Comparison of ENCODE assay signal across 5 fruit fly cellular contexts in genomic region chr2L:9729618-9730284, dm6.
TF ChIP-seq lines count a peak whose summit lies in the region.

CG13116 (plus strand) TSS chr2L:9729940.

- no peak for TF ChIP-seq CTCF in whole organism, embryonic (GFP tag; optimal IDR thresholded peaks at IDR 0.05; lab: Kevin White, UChicago)

TF ChIP-seq in whole organism, adult, 20 proteins besides CTCF, POLR2A, EP300 and RAD21:
- TF ChIP-seq CG12768 (GFP tag; optimal IDR thresholded peaks at IDR 0.05; lab: Kevin White, UChicago): peak; percentile 12
- TF ChIP-seq pad (GFP tag; optimal IDR thresholded peaks at IDR 0.05; lab: Kevin White, UChicago): no peak
- TF ChIP-seq ovo (GFP tag; optimal IDR thresholded peaks at IDR 0.05; lab: Kevin White, UChicago): no peak

TF ChIP-seq in whole organism, embryonic, 481 proteins besides CTCF, POLR2A, EP300 and RAD21:
- TF ChIP-seq z (GFP tag; IDR thresholded peaks at IDR 0.05; lab: Robert Waterston, UW) (peak; percentile 70; the same call in 2 of the 3 replicates), Ets65A (GFP tag; lab: Kevin White, UChicago) (peak; percentile 56), CG12769 (tag; optimal IDR thresholded peaks at IDR 0.05; lab: Kevin White, UChicago) (peak; percentile 18), YL-1 (GFP tag; optimal IDR thresholded peaks at IDR 0.05; lab: Kevin White, UChicago) (no peak), Elba2 (GFP tag; optimal IDR thresholded peaks at IDR 0.05; lab: Kevin White, UChicago) (no peak), tin (GFP tag; optimal IDR thresholded peaks at IDR 0.05; lab: Kevin White, UChicago) (no peak), Usf (GFP tag; optimal IDR thresholded peaks at IDR 0.05; lab: Kevin White, UChicago) (no peak), mam (GFP tag; optimal IDR thresholded peaks at IDR 0.05; lab: Kevin White, UChicago) (no peak), Bteb2 (GFP tag; optimal IDR thresholded peaks at IDR 0.05; lab: Kevin White, UChicago) (no peak), CG10209 (GFP tag; optimal IDR thresholded peaks at IDR 0.05; lab: Kevin White, UChicago) (no peak), CG1603 (tag; optimal IDR thresholded peaks at IDR 0.05; lab: Kevin White, UChicago) (no peak), CG5953 (GFP tag; IDR thresholded peaks at IDR 0.05; lab: Robert Waterston, UW) (no peak), CG8281 (tag; optimal IDR thresholded peaks at IDR 0.05; lab: Kevin White, UChicago) (no peak), ftz-f1 (GFP tag; optimal IDR thresholded peaks at IDR 0.05; lab: Kevin White, UChicago) (no peak), Deaf1 (tag; optimal IDR thresholded peaks at IDR 0.05; lab: Kevin White, UChicago) (peak; percentile 76), CG17829 (tag; optimal IDR thresholded peaks at IDR 0.05; lab: Kevin White, UChicago) (no peak), CG13624 (GFP tag; optimal IDR thresholded peaks at IDR 0.05; lab: Kevin White, UChicago) (no peak)

TF ChIP-seq in whole organism, prepupa, 60 proteins besides CTCF, POLR2A, EP300 and RAD21:
- TF ChIP-seq Hr39 (GFP tag; optimal IDR thresholded peaks at IDR 0.05; lab: Kevin White, UChicago) (no peak), Eip78C (GFP tag; lab: Kevin White, UChicago) (peak; percentile 36), CG6276 (GFP tag; optimal IDR thresholded peaks at IDR 0.05; lab: Kevin White, UChicago) (no peak), ss (GFP tag; optimal IDR thresholded peaks at IDR 0.05; lab: Kevin White, UChicago) (peak in 1 of 2 experiments; percentile 3), svp (GFP tag; lab: Kevin White, UChicago) (peak; percentile 93), CG9139 (GFP tag; optimal IDR thresholded peaks at IDR 0.05; lab: Kevin White, UChicago) (no peak)
TF ChIP-seq in whole organism, prepupa: peak in this region for 3.

TF ChIP-seq in whole organism, pupa, 21 proteins besides CTCF, POLR2A, EP300 and RAD21:
- no peak for TF ChIP-seq Pif1A (GFP tag; optimal IDR thresholded peaks at IDR 0.05; lab: Kevin White, UChicago)
- no peak for TF ChIP-seq CG12605 (GFP tag; IDR thresholded peaks at IDR 0.05; lab: Robert Waterston, UW)
- TF ChIP-seq EcR (GFP tag; optimal IDR thresholded peaks at IDR 0.05; lab: Kevin White, UChicago): peak; percentile 51

TF ChIP-seq in whole organism, wandering third instar larva, 38 proteins besides CTCF, POLR2A, EP300 and RAD21:
- TF ChIP-seq foxo (GFP tag; optimal IDR thresholded peaks at IDR 0.05; lab: Kevin White, UChicago) (no peak), Abd-B (GFP tag; optimal IDR thresholded peaks at IDR 0.05; lab: Kevin White, UChicago) (no peak), fru (GFP tag; optimal IDR thresholded peaks at IDR 0.05; lab: Kevin White, UChicago) (no peak), Rel (GFP tag; optimal IDR thresholded peaks at IDR 0.05; lab: Kevin White, UChicago) (no peak), Rel (tag; optimal IDR thresholded peaks at IDR 0.05; lab: Kevin White, UChicago) (peak; percentile 82), CrebA (GFP tag; optimal IDR thresholded peaks at IDR 0.05; lab: Kevin White, UChicago; ENCODE audit: borderline replicate concordance) (no peak), psq (GFP tag; optimal IDR thresholded peaks at IDR 0.05; lab: Kevin White, UChicago) (no peak), Hnf4 (GFP tag; optimal IDR thresholded peaks at IDR 0.05; lab: Kevin White, UChicago) (no peak)
TF ChIP-seq in whole organism, wandering third instar larva: peak in this region for 1.
